Fruit fly (Drosophila melanogaster) whole organism, pupa: ENCODE data around the gene CG43051.

Experiments
- CG10348 ChIP-seq: fragments of 200-800 bp; sonication (Bioruptor generic); IDR thresholded peaks from 2 replicates; pipeline ENCODE4 v1.3.6; 2022; ENCODE audit warnings: missing biosample characterization, missing genetic modification characterization
- CG12605 ChIP-seq: fragments of 200-800 bp; sonication (Bioruptor generic); IDR thresholded peaks from 2 replicates; pipeline ENCODE4 v1.3.6; 2022; ENCODE audit warnings: missing biosample characterization, missing genetic modification characterization
- CG14655 ChIP-seq: fragments of 200-800 bp; sonication (Bioruptor generic); optimal IDR thresholded peaks from 3 replicates; lab custom pipeline; 2017; ENCODE audit warnings: mild to moderate bottlenecking, missing biosample characterization, missing genetic modification reagents, missing genetic modification characterization
- CG34367 ChIP-seq: fragments of 200-800 bp; sonication (Bioruptor generic); optimal IDR thresholded peaks from 2 replicates; lab custom pipeline; 2018; ENCODE audit warnings: missing biosample characterization, mild to moderate bottlenecking, missing genetic modification characterization
- Pif1A ChIP-seq: fragments of 200-800 bp; sonication (Bioruptor generic); optimal IDR thresholded peaks from 3 replicates; lab custom pipeline; 2016; ENCODE audit warnings: missing biosample characterization, missing genetic modification characterization
- Pif1B ChIP-seq: fragments of 200-800 bp; sonication (Bioruptor generic); optimal IDR thresholded peaks from 3 replicates; lab custom pipeline; 2016; ENCODE audit warnings: missing biosample characterization, missing genetic modification characterization
- fd96Ca ChIP-seq: fragments of 200-800 bp; sonication (Bioruptor generic); IDR thresholded peaks from 3 replicates; pipeline ENCODE4 v1.3.6; 2022; ENCODE audit warnings: missing biosample characterization, missing genetic modification characterization
- gl ChIP-seq: fragments of 200-800 bp; sonication (Bioruptor generic); optimal IDR thresholded peaks from 2 replicates; lab custom pipeline; 2018; ENCODE audit warnings: missing biosample characterization, mild to moderate bottlenecking, missing genetic modification characterization
- rn ChIP-seq: fragments of 200-800 bp; sonication (Bioruptor generic); IDR thresholded peaks from 2 replicates; pipeline ENCODE4 v1.3.6; 2022; ENCODE audit warnings: missing biosample characterization, missing genetic modification characterization

- TF ChIP-seq CG10348 (GFP tag; lab: Robert Waterston, UW) (no peak), fd96Ca (no peak), Pif1B (GFP tag; lab: Kevin White, UChicago) (no peak), gl (tag; lab: Kevin White, UChicago) (no peak), Pif1A (GFP tag; lab: Kevin White, UChicago) (no peak), CG12605 (no peak), CG34367 (tag; lab: Kevin White, UChicago) (no peak), rn (no peak), CG14655 (no peak)
Observed at dm6 chr2L:12548355-12548754, 40.6 kb downstream of the CG43051 start.
